Worm (Caenorhabditis elegans) whole organism, L1 larva: ENCODE results near the gene unc-71.

Source experiments
- C16A3.4 ChIP-seq: fragments of 150-350 bp; optimal IDR thresholded peaks from 2 replicates; lab custom pipeline; 2014; ENCODE audit warnings: missing biosample characterization, missing genetic modification characterization
- C34B4.2 ChIP-seq: sonication (generic microtip); optimal IDR thresholded peaks from 2 replicates; lab custom pipeline; 2017; ENCODE audit warnings: mild to moderate bottlenecking, missing genetic modification characterization, missing compliant biosample characterization
- F16B12.6 ChIP-seq: fragments of 150-350 bp; optimal IDR thresholded peaks from 2 replicates; lab custom pipeline; 2014; ENCODE audit warnings: missing biosample characterization, missing genetic modification characterization
- Y116A8C.19 ChIP-seq: sonication (generic microtip); optimal IDR thresholded peaks from 2 replicates; lab custom pipeline; 2016; ENCODE audit warnings: missing compliant biosample characterization, missing genetic modification characterization, borderline replicate concordance
- aha-1 ChIP-seq: fragments of 150-350 bp; optimal IDR thresholded peaks from 2 replicates; lab custom pipeline; 2014; ENCODE audit warnings: missing biosample characterization, missing genetic modification characterization
- blmp-1 ChIP-seq: fragments of 150-350 bp; optimal IDR thresholded peaks from 2 replicates; lab custom pipeline; 2014; ENCODE audit warnings: missing biosample characterization, missing genetic modification characterization
- ceh-63 ChIP-seq: fragments of 200-800 bp; sonication (Bioruptor generic); optimal IDR thresholded peaks from 2 replicates; lab custom pipeline; 2018; ENCODE audit warnings: mild to moderate bottlenecking, missing genetic modification characterization, missing compliant biosample characterization
- ceh-8 ChIP-seq: fragments of 200-800 bp; sonication (Bioruptor generic); optimal IDR thresholded peaks from 2 replicates; lab custom pipeline; 2018; ENCODE audit warnings: mild to moderate bottlenecking, missing genetic modification characterization, moderate library complexity, missing compliant biosample characterization
- ceh-88 ChIP-seq: fragments of 200-800 bp; sonication (Bioruptor generic); IDR thresholded peaks from 2 replicates; pipeline ENCODE4 v1.3.6; 2022; ENCODE audit warnings: missing genetic modification characterization, missing compliant biosample characterization
- ces-1 ChIP-seq: fragments of 150-350 bp; optimal IDR thresholded peaks from 2 replicates; lab custom pipeline; 2014; ENCODE audit warnings: missing biosample characterization, missing genetic modification reagents, missing genetic modification characterization
- dpl-1 ChIP-seq, 3 experiments: fragments of 150-350 bp in 2 of 3; sonication (generic microtip) in 1 of 3; optimal IDR thresholded peaks; 2 replicates each; lab custom pipeline; 2014 to 2017; ENCODE audit warnings: missing biosample characterization in 3 of 3, missing genetic modification characterization in 3 of 3, missing genetic modification reagents in 3 of 3
- dsc-1 ChIP-seq: sonication (generic microtip); optimal IDR thresholded peaks from 2 replicates; lab custom pipeline; 2016; ENCODE audit warnings: mild to moderate bottlenecking, missing genetic modification characterization, missing compliant biosample characterization
- efl-1 ChIP-seq, 4 experiments: fragments of 150-350 bp; optimal IDR thresholded peaks in 3 of 4; peaks in 1 of 4; 1 replicate in 1 of 4; 2 replicates in 3 of 4; lab custom pipeline; 2014; ENCODE audit warnings: missing biosample characterization in 2 of 4, missing genetic modification characterization in 2 of 4, missing genetic modification reagents in 2 of 4
- egl-13 ChIP-seq: sonication (generic microtip); optimal IDR thresholded peaks from 2 replicates; lab custom pipeline; 2016; ENCODE audit warnings: missing genotype, missing genetic modification reagents, missing genetic modification characterization, missing compliant biosample characterization
- elt-3 ChIP-seq, 6 experiments: fragments of 150-350 bp in 1 of 6; sonication (generic microtip); optimal IDR thresholded peaks; 2 replicates each; lab custom pipeline; 2017 to 2018; ENCODE audit warnings: missing biosample characterization in 6 of 6, missing genetic modification characterization in 6 of 6, inconsistent platforms in 1 of 6
- ets-5 ChIP-seq: fragments of 200-800 bp; sonication (Bioruptor generic); IDR thresholded peaks from 2 replicates; pipeline ENCODE4 v1.3.6; 2022; ENCODE audit warnings: missing genetic modification characterization, missing compliant biosample characterization
- fkh-10 ChIP-seq: sonication (generic microtip); optimal IDR thresholded peaks from 2 replicates; lab custom pipeline; 2017; ENCODE audit warnings: missing biosample characterization, missing genetic modification reagents, missing genetic modification characterization
- fkh-4 ChIP-seq: sonication (generic microtip); optimal IDR thresholded peaks from 2 replicates; lab custom pipeline; 2016; ENCODE audit warnings: missing compliant biosample characterization, missing genetic modification characterization, borderline replicate concordance
- hlh-17 ChIP-seq: fragments of 200-800 bp; sonication (Bioruptor generic); optimal IDR thresholded peaks from 2 replicates; lab custom pipeline; 2018; ENCODE audit warnings: missing genetic modification characterization, mild to moderate bottlenecking, missing compliant biosample characterization, moderate library complexity, borderline replicate concordance
- hpl-2 ChIP-seq: fragments of 150-350 bp; optimal IDR thresholded peaks from 2 replicates; lab custom pipeline; 2014; ENCODE audit warnings: missing biosample characterization, missing genetic modification reagents, missing genetic modification characterization
- irx-1 ChIP-seq: sonication (generic microtip); optimal IDR thresholded peaks from 2 replicates; lab custom pipeline; 2016; ENCODE audit warnings: missing genetic modification characterization, missing compliant biosample characterization
- isw-1 ChIP-seq: fragments of 200-800 bp; sonication (Bioruptor generic); IDR thresholded peaks from 2 replicates; pipeline ENCODE4 v1.3.6; 2022; ENCODE audit warnings: missing genetic modification characterization, missing compliant biosample characterization
- lin-13 ChIP-seq: fragments of 150-350 bp; optimal IDR thresholded peaks from 2 replicates; lab custom pipeline; 2014; ENCODE audit warnings: missing biosample characterization, missing genetic modification reagents, missing genetic modification characterization
- lin-35 ChIP-seq, 2 experiments: fragments of 150-350 bp; optimal IDR thresholded peaks; 2 replicates each; lab custom pipeline; 2014; ENCODE audit warnings: missing biosample characterization in 2 of 2, missing genetic modification characterization in 2 of 2, missing genetic modification reagents in 2 of 2
- lin-39 ChIP-seq: fragments of 150-350 bp; optimal IDR thresholded peaks from 2 replicates; lab custom pipeline; 2014; ENCODE audit warnings: missing biosample characterization, missing genetic modification reagents, missing genetic modification characterization
- lir-3 ChIP-seq: sonication (generic microtip); optimal IDR thresholded peaks from 2 replicates; lab custom pipeline; 2016; ENCODE audit warnings: mild to moderate bottlenecking, missing genetic modification characterization, moderate library complexity, missing compliant biosample characterization; ENCODE audit not compliant: poor library complexity
- lsy-2 ChIP-seq, 2 experiments: fragments of 150-350 bp; optimal IDR thresholded peaks; 2 replicates each; lab custom pipeline; 2014; ENCODE audit warnings: missing biosample characterization in 2 of 2, missing genetic modification characterization in 2 of 2
- mef-2 ChIP-seq: fragments of 150-350 bp; optimal IDR thresholded peaks from 2 replicates; lab custom pipeline; 2014; ENCODE audit warnings: missing biosample characterization, missing genetic modification characterization
- nhr-12 ChIP-seq: sonication (generic microtip); optimal IDR thresholded peaks from 2 replicates; lab custom pipeline; 2017; ENCODE audit warnings: missing biosample characterization, missing genetic modification characterization
- nhr-20 ChIP-seq: sonication (generic microtip); optimal IDR thresholded peaks from 2 replicates; lab custom pipeline; 2016; ENCODE audit warnings: mild to moderate bottlenecking, missing genetic modification characterization, missing compliant biosample characterization
- nhr-47 ChIP-seq: sonication (generic microtip); optimal IDR thresholded peaks from 2 replicates; lab custom pipeline; 2016; ENCODE audit warnings: mild to moderate bottlenecking, missing genetic modification characterization, moderate library complexity, missing compliant biosample characterization
- nhr-76 ChIP-seq: sonication (generic microtip); optimal IDR thresholded peaks from 2 replicates; lab custom pipeline; 2017; ENCODE audit warnings: missing biosample characterization, missing genetic modification characterization
- nhr-77 ChIP-seq: fragments of 150-350 bp; optimal IDR thresholded peaks from 2 replicates; lab custom pipeline; 2014; ENCODE audit warnings: missing biosample characterization, missing genetic modification characterization
- nhr-90 ChIP-seq: sonication (generic microtip); optimal IDR thresholded peaks from 2 replicates; lab custom pipeline; 2016; ENCODE audit warnings: mild to moderate bottlenecking, missing genetic modification characterization, missing compliant biosample characterization; ENCODE audit not compliant: poor library complexity
- pag-3 ChIP-seq: sonication (generic microtip); optimal IDR thresholded peaks from 2 replicates; lab custom pipeline; 2017; ENCODE audit warnings: missing genetic modification characterization, mild to moderate bottlenecking, missing compliant biosample characterization, antibody characterized with exemption, borderline replicate concordance; ENCODE audit not compliant: insufficient read depth
- pax-3 ChIP-seq: fragments of 200-800 bp; sonication (Bioruptor generic); optimal IDR thresholded peaks from 2 replicates; lab custom pipeline; 2018; ENCODE audit warnings: mild to moderate bottlenecking, missing genetic modification characterization, moderate library complexity, missing compliant biosample characterization
- rnt-1 ChIP-seq: sonication (generic microtip); optimal IDR thresholded peaks from 2 replicates; lab custom pipeline; 2016; ENCODE audit warnings: mild to moderate bottlenecking, missing genetic modification characterization, moderate library complexity, missing compliant biosample characterization
- skn-1 ChIP-seq: fragments of 150-350 bp; optimal IDR thresholded peaks from 2 replicates; lab custom pipeline; 2014; ENCODE audit warnings: missing biosample characterization, missing genetic modification characterization
- sup-37 ChIP-seq: fragments of 200-800 bp; sonication (Bioruptor generic); optimal IDR thresholded peaks from 2 replicates; lab custom pipeline; 2018; ENCODE audit warnings: mild to moderate bottlenecking, missing genetic modification characterization, missing compliant biosample characterization
- swsn-7 ChIP-seq: sonication (generic microtip); optimal IDR thresholded peaks from 2 replicates; lab custom pipeline; 2016; ENCODE audit warnings: missing genetic modification characterization, missing compliant biosample characterization
- tbx-2 ChIP-seq: sonication (generic microtip); optimal IDR thresholded peaks from 2 replicates; lab custom pipeline; 2016; ENCODE audit warnings: missing genetic modification characterization, missing compliant biosample characterization
- tlp-1 ChIP-seq: fragments of 150-350 bp; optimal IDR thresholded peaks from 2 replicates; lab custom pipeline; 2014; ENCODE audit warnings: missing biosample characterization, missing genetic modification characterization
- unc-130 ChIP-seq: fragments of 150-350 bp; optimal IDR thresholded peaks from 2 replicates; lab custom pipeline; 2017; ENCODE audit warnings: missing biosample characterization, missing genetic modification characterization, inconsistent platforms
- unc-30 ChIP-seq: sonication (generic microtip); optimal IDR thresholded peaks from 2 replicates; lab custom pipeline; 2017; ENCODE audit warnings: missing biosample characterization, missing genetic modification characterization
- unc-98 ChIP-seq: fragments of 200-800 bp; sonication (Bioruptor generic); IDR thresholded peaks from 2 replicates; pipeline ENCODE4 v1.3.6; 2022; ENCODE audit warnings: missing genetic modification characterization, missing compliant biosample characterization
- xbp-1 ChIP-seq: sonication (generic microtip); optimal IDR thresholded peaks from 2 replicates; lab custom pipeline; 2016; ENCODE audit warnings: missing genetic modification characterization, missing compliant biosample characterization
- ztf-4 ChIP-seq: fragments of 150-350 bp; optimal IDR thresholded peaks from 2 replicates; lab custom pipeline; 2014; ENCODE audit warnings: missing biosample characterization, missing genetic modification characterization

unc-71 gene

ce11 chrIII:12931786-12932427 lies 40.4 kb upstream of the unc-71 start, which contains the start of gene rbm-7 (continued):
- no peak for TF ChIP-seq aha-1
- peak; percentile 2 for TF ChIP-seq fkh-10
- no peak for TF ChIP-seq hpl-2 (GFP tag; lab: Kevin White, UChicago)
- peak; percentile 79 for TF ChIP-seq tbx-2 (tag; lab: Kevin White, UChicago)
- TF ChIP-seq ceh-8 (GFP tag; lab: Kevin White, UChicago), result no peak
- TF ChIP-seq nhr-77, result peak; percentile 36
- no peak for TF ChIP-seq nhr-12
- no peak for TF ChIP-seq unc-30 (tag; lab: Kevin White, UChicago)
- TF ChIP-seq fkh-4, result no peak
- TF ChIP-seq C34B4.2, result no peak
- peak; percentile 80 for TF ChIP-seq swsn-7 (tag; lab: Kevin White, UChicago)
- TF ChIP-seq tlp-1 (tag; lab: Kevin White, UChicago), result no peak
- no peak for TF ChIP-seq pax-3 (tag; lab: Kevin White, UChicago)
- TF ChIP-seq unc-98, result no peak
- TF ChIP-seq nhr-76 (tag; lab: Kevin White, UChicago), result peak; percentile 26
- TF ChIP-seq dsc-1 (tag; lab: Kevin White, UChicago), result peak; percentile 71
- TF ChIP-seq irx-1, result peak; percentile 66
- no peak for TF ChIP-seq mef-2 (tag; lab: Kevin White, UChicago)
- TF ChIP-seq C16A3.4 (tag; lab: Kevin White, UChicago), result peak; percentile 52
- no peak for TF ChIP-seq Y116A8C.19 (tag; lab: Kevin White, UChicago)
- TF ChIP-seq lin-39 (tag; lab: Kevin White, UChicago), result peak; percentile 73
- TF ChIP-seq xbp-1 (tag; lab: Kevin White, UChicago), result peak; percentile 76
- TF ChIP-seq elt-3 (tag; optimal IDR thresholded peaks at IDR 0.05; lab: Kevin White, UChicago), result peak in 2 of 6 experiments; percentile 17 to 38
- peak; percentile 73 for TF ChIP-seq F16B12.6
- TF ChIP-seq blmp-1 (tag; lab: Kevin White, UChicago), result peak; percentile 65
- no peak for TF ChIP-seq ceh-63 (GFP tag; lab: Kevin White, UChicago)
- no peak for TF ChIP-seq egl-13 (tag; lab: Kevin White, UChicago)
- peak; percentile 76 for TF ChIP-seq nhr-90 (tag; lab: Kevin White, UChicago)
- peak; percentile 78 to 82 for TF ChIP-seq efl-1 (optimal IDR thresholded peaks at IDR 0.05; lab: Kevin White, UChicago)
- TF ChIP-seq efl-1 (GFP tag; optimal IDR thresholded peaks at IDR 0.05 in 1 of 2; lab: Kevin White, UChicago), result peak; percentile 77 to 97
- TF ChIP-seq skn-1 (tag; lab: Kevin White, UChicago), result peak; percentile 64
- no peak for TF ChIP-seq hlh-17 (GFP tag; lab: Kevin White, UChicago)
- no peak for TF ChIP-seq lir-3 (tag; lab: Kevin White, UChicago)
- TF ChIP-seq rnt-1 (tag; lab: Kevin White, UChicago), result peak; percentile 87
- no peak for TF ChIP-seq ceh-88 (GFP tag; lab: Robert Waterston, UW)
- peak; percentile 87 to 89 for TF ChIP-seq lsy-2 (tag; optimal IDR thresholded peaks at IDR 0.05; lab: Kevin White, UChicago)
- TF ChIP-seq ets-5 (GFP tag; lab: Robert Waterston, UW), result no peak
- peak; percentile 52 for TF ChIP-seq unc-130 (tag; lab: Kevin White, UChicago)
- TF ChIP-seq isw-1 (GFP tag; lab: Robert Waterston, UW), result peak; percentile 69
- TF ChIP-seq nhr-20 (tag; lab: Kevin White, UChicago), result peak; percentile 70
- no peak for TF ChIP-seq pag-3 (tag; lab: Kevin White, UChicago)
- peak; percentile 12 for TF ChIP-seq sup-37 (GFP tag; lab: Kevin White, UChicago)
- no peak for TF ChIP-seq ces-1 (GFP tag; lab: Kevin White, UChicago)
- TF ChIP-seq ztf-4, result no peak
- peak; percentile 60 to 80 (median 77) for TF ChIP-seq dpl-1 (GFP tag; optimal IDR thresholded peaks at IDR 0.05; lab: Kevin White, UChicago)
- TF ChIP-seq lin-13, result peak; percentile 60
- peak; percentile 91 for TF ChIP-seq nhr-47
- peak; percentile 79 to 86 for TF ChIP-seq lin-35 (GFP tag; optimal IDR thresholded peaks at IDR 0.05; lab: Kevin White, UChicago)
